Fruit fly (Drosophila melanogaster) whole organism, embryonic: ENCODE results near the gene CG15742.

Experiments used
- CG11695 ChIP-seq: fragments of 200-800 bp; sonication (Bioruptor generic); IDR thresholded peaks from 3 replicates; pipeline ENCODE4 v1.3.6; 2022; ENCODE audit warnings: missing biosample characterization, missing genetic modification characterization
- CG14710 ChIP-seq: fragments of 200-800 bp; sonication (Bioruptor generic); optimal IDR thresholded peaks from 3 replicates; lab custom pipeline; 2019; ENCODE audit warnings: missing biosample characterization, mild to moderate bottlenecking, missing genetic modification characterization, moderate library complexity
- CG14860 ChIP-seq: fragments of 200-800 bp; sonication (Bioruptor generic); IDR thresholded peaks from 3 replicates; pipeline ENCODE4 v1.3.6; 2022; ENCODE audit warnings: missing biosample characterization, missing genetic modification characterization; ENCODE audit not compliant: partially characterized antibody
- CG17361 ChIP-seq: fragments of 200-800 bp; sonication (Bioruptor generic); IDR thresholded peaks from 3 replicates; pipeline ENCODE4 v1.3.6; 2022; ENCODE audit warnings: missing biosample characterization, missing genetic modification characterization
- CG2116 ChIP-seq: fragments of 200-800 bp; sonication (Bioruptor generic); optimal IDR thresholded peaks from 3 replicates; lab custom pipeline; 2018; ENCODE audit warnings: missing biosample characterization, mild to moderate bottlenecking, missing genetic modification characterization
- CG32767 ChIP-seq: fragments of 200-800 bp; sonication (Bioruptor generic); IDR thresholded peaks from 2 replicates; pipeline ENCODE4 v1.3.6; 2022; ENCODE audit warnings: missing biosample characterization, missing genetic modification characterization
- CG34224 ChIP-seq: fragments of 200-800 bp; sonication (Bioruptor generic); IDR thresholded peaks from 3 replicates; pipeline ENCODE4 v1.3.6; 2022; ENCODE audit warnings: missing biosample characterization, missing genetic modification characterization; ENCODE audit not compliant: partially characterized antibody
- CG34376 ChIP-seq: fragments of 200-800 bp; sonication (Bioruptor generic); optimal IDR thresholded peaks from 2 replicates; lab custom pipeline; 2018; ENCODE audit warnings: missing biosample characterization, mild to moderate bottlenecking, missing genetic modification characterization
- CG3838 ChIP-seq: fragments of 200-800 bp; sonication (Bioruptor generic); optimal IDR thresholded peaks from 3 replicates; lab custom pipeline; 2016; ENCODE audit warnings: missing biosample characterization, missing genetic modification characterization
- CG4360 ChIP-seq: fragments of 200-800 bp; sonication (Bioruptor generic); IDR thresholded peaks from 2 replicates; pipeline ENCODE4 v1.3.6; 2022; ENCODE audit warnings: missing biosample characterization, missing genetic modification characterization
- CG6791 ChIP-seq: fragments of 200-800 bp; sonication (Bioruptor generic); IDR thresholded peaks from 3 replicates; pipeline ENCODE4 v1.3.6; 2022; ENCODE audit warnings: missing biosample characterization, missing genetic modification characterization; ENCODE audit not compliant: partially characterized antibody
- CG7963 ChIP-seq: fragments of 200-800 bp; sonication (Bioruptor generic); IDR thresholded peaks from 3 replicates; pipeline ENCODE4 v1.3.6; 2022; ENCODE audit warnings: missing biosample characterization, missing genetic modification characterization; ENCODE audit not compliant: partially characterized antibody
- CG8290 ChIP-seq, 3 experiments: fragments of 200-800 bp; sonication (Bioruptor generic); optimal IDR thresholded peaks; 2 replicates each; lab custom pipeline; 2016 to 2019; ENCODE audit warnings: missing biosample characterization in 3 of 3, missing genetic modification characterization in 3 of 3, mild to moderate bottlenecking in 2 of 3, moderate library complexity in 1 of 3
- CG9727 ChIP-seq: fragments of 200-800 bp; sonication (Bioruptor generic); optimal IDR thresholded peaks from 3 replicates; lab custom pipeline; 2017; ENCODE audit warnings: missing biosample characterization, mild to moderate bottlenecking, missing genetic modification characterization
- CG9797 ChIP-seq: fragments of 200-800 bp; sonication (Bioruptor generic); optimal IDR thresholded peaks from 3 replicates; lab custom pipeline; 2018; ENCODE audit warnings: missing biosample characterization, mild to moderate bottlenecking, missing genetic modification characterization
- CG9817 ChIP-seq: fragments of 200-800 bp; sonication (Bioruptor generic); optimal IDR thresholded peaks from 2 replicates; lab custom pipeline; 2018; ENCODE audit warnings: missing biosample characterization, mild to moderate bottlenecking, missing genetic modification characterization, moderate library complexity
- D ChIP-seq, 2 experiments: fragments of 200-800 bp in 1 of 2; fragments of >200 bp in 1 of 2; sonication (Bioruptor generic) in 1 of 2; optimal IDR thresholded peaks; 2 replicates in 1 of 2; 3 replicates in 1 of 2; lab custom pipeline; 2017; ENCODE audit warnings: mild to moderate bottlenecking in 1 of 2, missing biosample characterization in 1 of 2, missing genetic modification characterization in 1 of 2, missing genetic modification reagents in 1 of 2
- Ets65A ChIP-seq: fragments of 200-800 bp; sonication (Bioruptor generic); peaks from one replicate; lab custom pipeline; 2016; ENCODE audit warnings: missing biosample characterization, missing genetic modification characterization
- Nf-YC ChIP-seq: fragments of 200-800 bp; optimal IDR thresholded peaks from 3 replicates; lab custom pipeline; 2019; ENCODE audit warnings: missing biosample characterization, mild to moderate bottlenecking, missing genetic modification characterization, moderate library complexity
- NfI ChIP-seq: fragments of 200-800 bp; sonication (Bioruptor generic); optimal IDR thresholded peaks from 3 replicates; lab custom pipeline; 2018; ENCODE audit warnings: missing biosample characterization, mild to moderate bottlenecking, missing genetic modification characterization, moderate library complexity
- Sry-β ChIP-seq: fragments of 200-800 bp; sonication (Bioruptor generic); optimal IDR thresholded peaks from 2 replicates; lab custom pipeline; 2018; ENCODE audit warnings: missing biosample characterization, mild to moderate bottlenecking, missing genetic modification characterization, moderate library complexity
- Usf ChIP-seq: fragments of 200-800 bp; sonication (Bioruptor generic); optimal IDR thresholded peaks from 2 replicates; lab custom pipeline; 2017; ENCODE audit warnings: missing genotype, missing biosample characterization, missing genetic modification characterization
- ato ChIP-seq: fragments of 200-800 bp; sonication (Bioruptor generic); IDR thresholded peaks from 2 replicates; pipeline ENCODE4 v1.3.6; 2022; ENCODE audit warnings: missing biosample characterization, missing genetic modification characterization; ENCODE audit not compliant: partially characterized antibody
- cas ChIP-seq: fragments of 200-800 bp; sonication (Bioruptor generic); IDR thresholded peaks from 2 replicates; pipeline ENCODE4 v1.3.6; 2022; ENCODE audit warnings: missing biosample characterization, missing genetic modification characterization
- corto ChIP-seq: fragments of 200-800 bp; sonication (Bioruptor generic); optimal IDR thresholded peaks from 2 replicates; lab custom pipeline; 2016; ENCODE audit warnings: missing biosample characterization, mild to moderate bottlenecking, missing genetic modification characterization, moderate library complexity
- crol ChIP-seq: fragments of 200-800 bp; sonication (Bioruptor generic); IDR thresholded peaks from 2 replicates; pipeline ENCODE4 v1.3.6; 2022; ENCODE audit warnings: missing biosample characterization, missing genetic modification characterization
- dmrt11E ChIP-seq: fragments of 200-800 bp; sonication (Bioruptor generic); optimal IDR thresholded peaks from 3 replicates; lab custom pipeline; 2018; ENCODE audit warnings: missing biosample characterization, mild to moderate bottlenecking, missing genetic modification characterization, moderate library complexity
- ftz-f1 ChIP-seq: fragments of 200-800 bp; sonication (Bioruptor generic); optimal IDR thresholded peaks from 2 replicates; lab custom pipeline; 2016; ENCODE audit warnings: missing biosample characterization, missing genetic modification characterization
- kni ChIP-seq: fragments of 200-800 bp; sonication (Bioruptor generic); optimal IDR thresholded peaks from 3 replicates; lab custom pipeline; 2017; ENCODE audit warnings: mild to moderate bottlenecking, missing biosample characterization, missing genetic modification reagents, missing genetic modification characterization
- knrl ChIP-seq: fragments of 200-800 bp; sonication (Bioruptor generic); IDR thresholded peaks from 3 replicates; pipeline ENCODE4 v1.3.6; 2022; ENCODE audit warnings: missing biosample characterization, missing genetic modification characterization; ENCODE audit not compliant: partially characterized antibody
- lola ChIP-seq, 3 experiments: fragments of >200 bp in 2 of 3; fragments of 200-800 bp in 1 of 3; sonication (Bioruptor generic) in 1 of 3; optimal IDR thresholded peaks; 2 replicates each; lab custom pipeline; 2017 to 2019; ENCODE audit warnings: missing biosample characterization in 3 of 3, missing genetic modification characterization in 3 of 3, mild to moderate bottlenecking in 1 of 3, moderate library complexity in 1 of 3
- nmo ChIP-seq: fragments of 200-800 bp; sonication (Bioruptor generic); optimal IDR thresholded peaks from 2 replicates; lab custom pipeline; 2018; ENCODE audit warnings: missing biosample characterization, mild to moderate bottlenecking, missing genetic modification characterization, moderate library complexity
- onecut ChIP-seq: fragments of 200-800 bp; sonication (Bioruptor generic); IDR thresholded peaks from 2 replicates; pipeline ENCODE4 v1.3.6; 2022; ENCODE audit warnings: missing biosample characterization, missing genetic modification characterization
- org-1 ChIP-seq: fragments of 200-800 bp; sonication (Bioruptor generic); optimal IDR thresholded peaks from 2 replicates; lab custom pipeline; 2017; ENCODE audit warnings: missing biosample characterization, missing genetic modification characterization
- phol ChIP-seq: fragments of 200-800 bp; sonication (Bioruptor generic); optimal IDR thresholded peaks from 3 replicates; lab custom pipeline; 2018; ENCODE audit warnings: missing biosample characterization, mild to moderate bottlenecking, missing genetic modification characterization, moderate library complexity
- psq ChIP-seq: fragments of 200-800 bp; sonication (Bioruptor generic); optimal IDR thresholded peaks from 2 replicates; lab custom pipeline; 2017; ENCODE audit warnings: missing biosample characterization, missing genetic modification characterization
- row ChIP-seq: fragments of 200-800 bp; sonication (Bioruptor generic); IDR thresholded peaks from 3 replicates; pipeline ENCODE4 v1.3.6; 2022; ENCODE audit warnings: missing biosample characterization, missing genetic modification characterization
- ssp ChIP-seq: fragments of 200-800 bp; sonication (Bioruptor generic); IDR thresholded peaks from 2 replicates; pipeline ENCODE4 v1.3.6; 2022; ENCODE audit warnings: missing biosample characterization, missing genetic modification characterization
- stc ChIP-seq: fragments of 200-800 bp; sonication (Bioruptor generic); IDR thresholded peaks from 2 replicates; pipeline ENCODE4 v1.3.6; 2022; ENCODE audit warnings: missing biosample characterization, missing genetic modification characterization
- tna ChIP-seq: fragments of 200-800 bp; sonication (Bioruptor generic); IDR thresholded peaks from 2 replicates; pipeline ENCODE4 v1.3.6; 2022; ENCODE audit warnings: missing biosample characterization, missing genetic modification characterization; ENCODE audit not compliant: partially characterized antibody
- trem ChIP-seq: fragments of 200-800 bp; optimal IDR thresholded peaks from 3 replicates; lab custom pipeline; 2019; ENCODE audit warnings: missing biosample characterization, mild to moderate bottlenecking, missing genetic modification characterization, moderate library complexity
- unc-4 ChIP-seq: fragments of 200-800 bp; sonication (Bioruptor generic); IDR thresholded peaks from 2 replicates; pipeline ENCODE4 v1.3.6; 2022; ENCODE audit warnings: missing biosample characterization, missing genetic modification characterization; ENCODE audit not compliant: partially characterized antibody
- vnd ChIP-seq: fragments of 200-800 bp; sonication (Bioruptor generic); IDR thresholded peaks from 3 replicates; pipeline ENCODE4 v1.3.6; 2022; ENCODE audit warnings: missing biosample characterization, missing genetic modification characterization; ENCODE audit not compliant: partially characterized antibody
- wek ChIP-seq: fragments of 200-800 bp; sonication (Bioruptor generic); optimal IDR thresholded peaks from 3 replicates; lab custom pipeline; 2018; ENCODE audit warnings: missing biosample characterization, mild to moderate bottlenecking, missing genetic modification characterization, moderate library complexity
- zen2 ChIP-seq: fragments of 200-800 bp; sonication (Bioruptor generic); IDR thresholded peaks from 3 replicates; pipeline ENCODE4 v1.3.6; 2022; ENCODE audit warnings: missing biosample characterization, missing genetic modification characterization; ENCODE audit not compliant: partially characterized antibody

The CG15742 gene

dm6 chrX:13285749-13286336 lies 27.5 kb upstream of the CG15742 start (continued):
- TF ChIP-seq CG6791 (GFP tag; lab: Robert Waterston, UW) = 0 out of 3 replicates have a peak, but pooled peaks have one; percentile 3
- peak; percentile 21 for TF ChIP-seq nmo (GFP tag; lab: Kevin White, UChicago)
- no peak for TF ChIP-seq ftz-f1 (GFP tag; lab: Kevin White, UChicago)
- peak; percentile 19 for TF ChIP-seq CG8290 (GFP tag; optimal IDR thresholded peaks at IDR 0.05; lab: Kevin White, UChicago)
- TF ChIP-seq CG8290 (tag; optimal IDR thresholded peaks at IDR 0.05; lab: Kevin White, UChicago) = peak in 1 of 2 experiments; percentile 66
- peak; percentile 60; the same call in 1 of the 3 replicates for TF ChIP-seq zen2 (GFP tag; lab: Robert Waterston, UW)
- TF ChIP-seq knrl = peak; percentile 58; the same call in 2 of the 3 replicates
- 0 out of 3 replicates have a peak, but pooled peaks have one; percentile 24 for TF ChIP-seq row (GFP tag; lab: Robert Waterston, UW)
- peak; percentile 42; the same call in 1 of the 3 replicates for TF ChIP-seq CG14860 (GFP tag; lab: Robert Waterston, UW)
- no peak for TF ChIP-seq ssp (GFP tag; lab: Robert Waterston, UW)
- no peak for TF ChIP-seq Usf (GFP tag; lab: Kevin White, UChicago)
- TF ChIP-seq Sry-β (GFP tag; lab: Kevin White, UChicago) = no peak
- peak; percentile 3 for TF ChIP-seq phol (tag; lab: Kevin White, UChicago)
- peak; percentile 15 for TF ChIP-seq CG9727 (GFP tag; lab: Kevin White, UChicago)
- peak; percentile 4 for TF ChIP-seq Nf-YC
- TF ChIP-seq CG4360 (GFP tag; lab: Robert Waterston, UW) = no peak
- peak in 1 of 3 experiments; percentile 11 for TF ChIP-seq lola (GFP tag; optimal IDR thresholded peaks at IDR 0.05; lab: Kevin White, UChicago)
- no peak for TF ChIP-seq CG32767
- TF ChIP-seq Ets65A (GFP tag; lab: Kevin White, UChicago) = peak; percentile 20
- TF ChIP-seq CG34224 (GFP tag; lab: Robert Waterston, UW) = peak; percentile 75; the same call in 2 of the 3 replicates
- no peak for TF ChIP-seq wek (GFP tag; lab: Kevin White, UChicago)
- peak; percentile 9 for TF ChIP-seq CG14710 (tag; lab: Kevin White, UChicago)
- TF ChIP-seq dmrt11E (tag; lab: Kevin White, UChicago) = peak; percentile 12
- peak; percentile 65; the same call in 1 of the 2 replicates for TF ChIP-seq unc-4
- no peak for TF ChIP-seq CG7963 (GFP tag; lab: Robert Waterston, UW)
- TF ChIP-seq NfI (GFP tag; lab: Kevin White, UChicago) = no peak
- TF ChIP-seq D (optimal IDR thresholded peaks at IDR 0.05; lab: Kevin White, UChicago) = no peak
- TF ChIP-seq D (GFP tag; optimal IDR thresholded peaks at IDR 0.05; lab: Kevin White, UChicago) = no peak
- 0 out of 3 replicates have a peak, but pooled peaks have one; percentile 36 for TF ChIP-seq CG17361 (GFP tag; lab: Robert Waterston, UW)
- TF ChIP-seq CG2116 (GFP tag; lab: Kevin White, UChicago) = peak; percentile 53

dm6 chrX:13285001-13285748 lies 26.9 kb upstream of the CG15742 start, which contains the start of the genes HDAC4 and CG15743:
Gene HDAC4, minus strand, starts transcription at chrX:13285632.
Gene CG15743, plus strand, starts transcription at chrX:13285707.
- no peak for TF ChIP-seq CG11695
- TF ChIP-seq psq (GFP tag; lab: Kevin White, UChicago) = peak; percentile 92
- peak; percentile 57; the same call in 2 of the 3 replicates for TF ChIP-seq row (GFP tag; lab: Robert Waterston, UW)
- no peak for TF ChIP-seq stc
- TF ChIP-seq cas (GFP tag; lab: Robert Waterston, UW) = no peak
- no peak for TF ChIP-seq org-1 (GFP tag; lab: Kevin White, UChicago)
- TF ChIP-seq zen2 (GFP tag; lab: Robert Waterston, UW) = peak; percentile 81; the same call in 2 of the 3 replicates
- peak; percentile 37 for TF ChIP-seq CG34376 (GFP tag; lab: Kevin White, UChicago)
- peak; percentile 83 for TF ChIP-seq tna (GFP tag; lab: Robert Waterston, UW)
- TF ChIP-seq CG9797 = peak; percentile 11
- TF ChIP-seq crol (GFP tag; lab: Robert Waterston, UW) = no peak
- no peak for TF ChIP-seq onecut (GFP tag; lab: Robert Waterston, UW)
- TF ChIP-seq CG3838 (GFP tag; lab: Kevin White, UChicago) = no peak
- no peak for TF ChIP-seq kni (GFP tag; lab: Kevin White, UChicago)
- TF ChIP-seq corto (GFP tag; lab: Kevin White, UChicago) = peak; percentile 7
- peak; percentile 80 for TF ChIP-seq ato (GFP tag; lab: Robert Waterston, UW)
- peak; percentile 83 for TF ChIP-seq vnd
- TF ChIP-seq CG9817 (tag; lab: Kevin White, UChicago) = no peak
- no peak for TF ChIP-seq trem (tag; lab: Kevin White, UChicago)
